Fruit fly (Drosophila melanogaster): Measurements from ENCODE around the gene Atg17.

DNA sequence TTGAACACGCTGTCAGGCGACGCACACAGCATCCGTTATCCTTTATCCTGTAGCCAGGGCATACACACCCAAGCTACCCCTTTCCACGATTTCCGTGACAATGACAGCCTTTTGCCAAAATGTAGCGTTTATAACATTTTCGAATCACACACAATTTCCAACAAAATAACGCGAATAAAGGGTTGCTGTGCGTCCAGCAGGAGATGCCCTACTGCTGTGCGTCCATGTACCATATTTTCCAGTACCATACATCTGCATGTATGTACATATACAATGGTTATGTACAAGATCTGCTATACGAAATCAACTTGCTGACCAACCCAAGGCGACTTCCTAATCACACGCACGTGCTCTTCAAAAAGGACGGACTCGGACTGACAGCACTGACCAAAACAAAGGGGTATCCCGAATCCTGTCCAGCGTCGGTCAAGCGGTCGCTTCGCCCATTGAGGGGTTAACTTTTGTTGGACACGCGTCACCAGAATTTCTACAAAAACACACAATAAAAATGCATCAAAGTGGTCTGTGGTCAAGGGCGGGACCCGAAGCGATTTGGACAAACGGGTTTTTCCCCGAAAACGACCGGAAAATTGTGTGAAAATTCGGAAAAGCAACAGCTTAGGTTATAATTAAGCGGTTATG lies 58.3 kb downstream of the Atg17 start:
- TF ChIP-seq h (optimal IDR thresholded peaks at IDR 0.05) (no peak), CTCF (GFP tag; optimal IDR thresholded peaks at IDR 0.05) (no peak), Xbp1 (GFP tag; optimal IDR thresholded peaks at IDR 0.05) (no peak), CG3838 (GFP tag; optimal IDR thresholded peaks at IDR 0.05) (no peak), amos (GFP tag; IDR thresholded peaks at IDR 0.05; ENCODE audit: partially characterized antibody) (no peak), vnd (GFP tag; IDR thresholded peaks at IDR 0.05; ENCODE audit: partially characterized antibody) (no peak), psq (GFP tag; optimal IDR thresholded peaks at IDR 0.05) (no peak), dm (GFP tag; optimal IDR thresholded peaks at IDR 0.05) (no peak), NfI (GFP tag; optimal IDR thresholded peaks at IDR 0.05) (no peak), CG11696 (GFP tag; IDR thresholded peaks at IDR 0.05) (no peak), Meics (GFP tag; optimal IDR thresholded peaks at IDR 0.05) (no peak)
